Worm (Caenorhabditis elegans): ENCODE results near the gene W01F3.2.

- no peak for TF ChIP-seq lin-13 (tag; optimal IDR thresholded peaks at IDR 0.05)
- no peak for TF ChIP-seq ztf-11 (tag; optimal IDR thresholded peaks at IDR 0.05)
- TF ChIP-seq pha-4 (tag; optimal IDR thresholded peaks at IDR 0.05) = no peak
- no peak for TF ChIP-seq mep-1 (tag; optimal IDR thresholded peaks at IDR 0.05)
- TF ChIP-seq ces-1 (GFP tag; optimal IDR thresholded peaks at IDR 0.05) = peak; percentile 8
Measured at ce11 chrV:20710156-20710555, 50.0 kb downstream of the W01F3.2 start.
